Fruit fly (Drosophila melanogaster): ENCODE measurements around the gene Spn77Ba.

Gene Spn77Ba

DNA sequence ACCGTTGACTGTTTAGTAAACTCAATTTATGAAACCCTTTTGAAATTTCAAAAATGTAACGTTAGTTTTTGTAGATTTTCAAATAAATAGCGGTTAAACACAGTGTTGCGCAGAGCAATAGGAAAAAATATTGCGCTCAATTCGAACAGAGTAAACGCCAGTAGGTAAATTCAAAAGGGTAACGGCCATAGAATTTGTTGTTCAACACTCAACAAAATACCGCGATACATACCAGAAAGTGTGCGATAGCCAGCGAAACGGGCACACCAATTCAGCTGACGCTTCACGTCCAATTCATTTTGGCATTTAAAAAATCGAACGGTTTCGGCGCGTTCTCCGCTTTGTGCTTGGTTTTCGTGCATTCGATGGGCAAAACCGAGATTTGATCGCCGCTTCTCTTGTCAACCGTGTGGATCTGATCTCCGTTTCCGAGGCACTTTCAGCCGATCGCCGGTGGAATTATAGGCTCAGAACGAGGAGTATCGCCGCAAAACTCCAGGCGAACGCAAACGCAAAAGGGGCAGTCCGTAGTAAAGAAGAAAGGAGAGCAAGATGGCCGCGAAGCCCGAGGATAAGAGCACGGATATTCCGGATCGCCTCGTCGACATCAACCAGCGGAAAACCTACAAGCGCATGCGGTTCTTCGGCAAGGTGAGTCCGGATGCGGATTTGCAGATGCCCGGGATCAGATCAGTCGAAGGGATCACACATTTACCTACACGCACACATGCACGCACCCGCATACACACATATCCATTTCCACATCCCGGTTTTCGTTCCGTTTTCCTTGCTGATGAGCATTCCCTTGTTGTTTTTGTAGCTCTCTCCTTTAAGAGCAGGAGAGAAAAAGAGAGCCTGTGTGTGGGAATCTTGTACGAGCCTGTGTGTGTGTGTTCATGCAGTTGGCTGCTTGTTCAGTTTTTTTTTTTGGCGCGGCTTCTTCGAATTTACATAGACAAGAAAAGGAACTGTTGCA, 6.9 kb upstream of the Spn77Ba start (continued):
- TF ChIP-seq CG42726 (GFP tag; IDR thresholded peaks at IDR 0.05; ENCODE audit: partially characterized antibody), result peak; percentile 87
- peak; percentile 46 for TF ChIP-seq sug (tag; optimal IDR thresholded peaks at IDR 0.05)
- TF ChIP-seq Mrtf (GFP tag; IDR thresholded peaks at IDR 0.05), result no peak
- peak; percentile 3 to 67 for TF ChIP-seq Trl (optimal IDR thresholded peaks at IDR 0.05)
- peak; percentile 60 for TF ChIP-seq Trl (GFP tag; optimal IDR thresholded peaks at IDR 0.05)
- TF ChIP-seq Xbp1 (GFP tag; optimal IDR thresholded peaks at IDR 0.05), result peak; percentile 57
- TF ChIP-seq Mes4 (GFP tag; optimal IDR thresholded peaks at IDR 0.05), result no peak
- 0 out of 3 replicates have a peak, but pooled peaks have one; percentile 33 for TF ChIP-seq CG17361 (GFP tag; IDR thresholded peaks at IDR 0.05)
- no peak for TF ChIP-seq bowl (GFP tag; IDR thresholded peaks at IDR 0.05)
- peak; percentile 2 for TF ChIP-seq CG7987 (GFP tag; optimal IDR thresholded peaks at IDR 0.05)
- TF ChIP-seq Dp (GFP tag; optimal IDR thresholded peaks at IDR 0.05), result peak; percentile 91
- peak; percentile 23 for TF ChIP-seq Camta (GFP tag; optimal IDR thresholded peaks at IDR 0.05)
- TF ChIP-seq CG8478 (optimal IDR thresholded peaks at IDR 0.05), result peak; percentile 71
- TF ChIP-seq Atf-2 (GFP tag; optimal IDR thresholded peaks at IDR 0.05), result peak; percentile 26
- no peak for TF ChIP-seq Vsx1 (GFP tag; optimal IDR thresholded peaks at IDR 0.05)
- peak; percentile 93 for TF ChIP-seq BEAF-32 (GFP tag; optimal IDR thresholded peaks at IDR 0.05)
- no peak for TF ChIP-seq hth (optimal IDR thresholded peaks at IDR 0.05)
- no peak for TF ChIP-seq CG8388 (GFP tag; optimal IDR thresholded peaks at IDR 0.05)
- TF ChIP-seq D19A (tag; optimal IDR thresholded peaks at IDR 0.05), result no peak
- TF ChIP-seq shn (GFP tag; optimal IDR thresholded peaks at IDR 0.05), result peak; percentile 43
- peak; percentile 20 for TF ChIP-seq CG18764 (GFP tag; optimal IDR thresholded peaks at IDR 0.05)
- TF ChIP-seq CG15269 (tag; optimal IDR thresholded peaks at IDR 0.05), result no peak
- peak; percentile 62 for TF ChIP-seq Chrac-16 (GFP tag; optimal IDR thresholded peaks at IDR 0.05)
- TF ChIP-seq nerfin-2 (GFP tag; IDR thresholded peaks at IDR 0.05; ENCODE audit: partially characterized antibody), result peak; percentile 36; the same call in 1 of the 2 replicates
- no peak for TF ChIP-seq odd (GFP tag; optimal IDR thresholded peaks at IDR 0.05)
- TF ChIP-seq ftz-f1 (GFP tag; optimal IDR thresholded peaks at IDR 0.05), result no peak
- TF ChIP-seq tup (GFP tag; optimal IDR thresholded peaks at IDR 0.05), result no peak
- TF ChIP-seq CG10209 (GFP tag; optimal IDR thresholded peaks at IDR 0.05), result no peak
- peak; percentile 56 for TF ChIP-seq E2f1 (GFP tag; IDR thresholded peaks at IDR 0.05)
- TF ChIP-seq ash1 (GFP tag; optimal IDR thresholded peaks at IDR 0.05), result no peak
- no peak for TF ChIP-seq Lim3 (GFP tag; IDR thresholded peaks at IDR 0.05)
- TF ChIP-seq HmgZ (tag; optimal IDR thresholded peaks at IDR 0.05), result peak; percentile 87
- TF ChIP-seq CG10462 (GFP tag; optimal IDR thresholded peaks at IDR 0.05), result no peak
- TF ChIP-seq ranshi (GFP tag; IDR thresholded peaks at IDR 0.05), result no peak
- TF ChIP-seq Gug (GFP tag; IDR thresholded peaks at IDR 0.05), result no peak
- peak; percentile 53; the same call in 1 of the 2 replicates for TF ChIP-seq tna (GFP tag; IDR thresholded peaks at IDR 0.05; ENCODE audit: partially characterized antibody)
- peak; percentile 53 to 55 for TF ChIP-seq Pdp1 (GFP tag; optimal IDR thresholded peaks at IDR 0.05)
- TF ChIP-seq CG2889 (GFP tag; IDR thresholded peaks at IDR 0.05), result no peak
- TF ChIP-seq H2.0 (GFP tag; IDR thresholded peaks at IDR 0.05), result no peak
- no peak for TF ChIP-seq CG18011 (GFP tag; optimal IDR thresholded peaks at IDR 0.05)
- TF ChIP-seq Gsc (GFP tag; IDR thresholded peaks at IDR 0.05), result no peak
- TF ChIP-seq cato (GFP tag; optimal IDR thresholded peaks at IDR 0.05; ENCODE audit: borderline replicate concordance), result no peak
- TF ChIP-seq CG5180 (GFP tag; optimal IDR thresholded peaks at IDR 0.05), result no peak
- no peak for TF ChIP-seq slou (GFP tag; optimal IDR thresholded peaks at IDR 0.05)
- peak; percentile 47 for TF ChIP-seq caup (GFP tag; optimal IDR thresholded peaks at IDR 0.05; ENCODE audit: severe bottlenecking)
- TF ChIP-seq CTCF (GFP tag; optimal IDR thresholded peaks at IDR 0.05), result peak; percentile 38
- TF ChIP-seq fu2 (GFP tag; optimal IDR thresholded peaks at IDR 0.05), result peak; percentile 65
- no peak for TF ChIP-seq CG6813 (GFP tag; optimal IDR thresholded peaks at IDR 0.05)
- TF ChIP-seq sc (optimal IDR thresholded peaks at IDR 0.05), result no peak
- no peak for TF ChIP-seq sc (GFP tag; optimal IDR thresholded peaks at IDR 0.05)
